Worm (Caenorhabditis elegans): Measurements from ENCODE around the gene lpd-9.

lpd-9 gene

ce11 chrV:10529600-10529999, 49.5 kb upstream of the lpd-9 start:
- no peak for TF ChIP-seq egl-27 (tag; optimal IDR thresholded peaks at IDR 0.05)
- no peak for TF ChIP-seq nhr-10 (tag; optimal IDR thresholded peaks at IDR 0.05)
- peak; percentile 22 for TF ChIP-seq fos-1 (tag; optimal IDR thresholded peaks at IDR 0.05)
- no peak for TF ChIP-seq nhr-25 (tag; optimal IDR thresholded peaks at IDR 0.05)

DNA sequence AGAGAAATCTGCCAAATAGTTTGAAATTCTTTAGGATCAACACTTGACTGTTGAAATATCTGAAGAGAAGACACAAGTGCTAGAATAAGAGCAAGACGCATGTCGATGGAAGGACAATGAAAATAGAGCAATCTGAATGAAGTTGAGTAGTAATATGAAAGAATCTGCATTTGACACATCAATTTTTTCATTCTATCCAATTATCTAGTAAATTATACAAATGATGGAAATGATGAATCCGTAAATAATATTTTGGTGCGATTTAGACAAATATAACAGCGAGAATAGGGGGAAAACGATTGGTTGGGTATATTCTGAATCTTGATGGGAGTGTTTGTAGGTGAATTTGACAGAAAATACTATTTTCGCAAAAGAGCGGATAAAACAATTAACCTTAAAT, 46.4 kb upstream of the lpd-9 start, which contains the start of gene txt-10:
TSS of gene txt-10 (minus strand) at position 101 of the 400 bp plus-strand sequence.
- no peak for TF ChIP-seq ama-1 (optimal IDR thresholded peaks at IDR 0.05)
- TF ChIP-seq sma-3 (GFP tag; optimal IDR thresholded peaks at IDR 0.05): no peak
- TF ChIP-seq alr-1 (tag; optimal IDR thresholded peaks at IDR 0.05): no peak
- no peak for TF ChIP-seq ZK546.5 (tag; optimal IDR thresholded peaks at IDR 0.05)
- no peak for TF ChIP-seq nhr-21 (tag; optimal IDR thresholded peaks at IDR 0.05)
- TF ChIP-seq fos-1 (tag; optimal IDR thresholded peaks at IDR 0.05): no peak
- TF ChIP-seq nhr-10 (tag; optimal IDR thresholded peaks at IDR 0.05): no peak
- no peak for TF ChIP-seq nhr-6 (tag; optimal IDR thresholded peaks at IDR 0.05)
- TF ChIP-seq gmeb-1 (tag; optimal IDR thresholded peaks at IDR 0.05): no peak
- TF ChIP-seq unc-55 (GFP tag; optimal IDR thresholded peaks at IDR 0.05): no peak
- TF ChIP-seq lin-11 (tag; optimal IDR thresholded peaks at IDR 0.05): no peak
- TF ChIP-seq mdl-1 (tag; optimal IDR thresholded peaks at IDR 0.05): no peak
- TF ChIP-seq F13H6.1 (tag; optimal IDR thresholded peaks at IDR 0.05): no peak
- TF ChIP-seq mbf-1 (tag; optimal IDR thresholded peaks at IDR 0.05): no peak
- no peak for TF ChIP-seq nhr-237 (tag; optimal IDR thresholded peaks at IDR 0.05)
- no peak for TF ChIP-seq zag-1 (tag; optimal IDR thresholded peaks at IDR 0.05)

- TF ChIP-seq nhr-12 (tag; optimal IDR thresholded peaks at IDR 0.05): no peak
- no peak for TF ChIP-seq blmp-1 (tag; optimal IDR thresholded peaks at IDR 0.05; ENCODE audit: insufficient read depth)
- TF ChIP-seq lsy-2 (tag; optimal IDR thresholded peaks at IDR 0.05): peak in 1 of 2 experiments; percentile 10
- peak; percentile 62 for TF ChIP-seq ama-1 (optimal IDR thresholded peaks at IDR 0.05)
- no peak for TF ChIP-seq gmeb-1 (tag; optimal IDR thresholded peaks at IDR 0.05)
- no peak for TF ChIP-seq ceh-82 (tag; optimal IDR thresholded peaks at IDR 0.05)
- TF ChIP-seq unc-62 (GFP tag; optimal IDR thresholded peaks at IDR 0.05): no peak
- peak; percentile 6 for TF ChIP-seq unc-55 (GFP tag; optimal IDR thresholded peaks at IDR 0.05)
- no peak for TF ChIP-seq sma-3 (GFP tag; optimal IDR thresholded peaks at IDR 0.05)
- TF ChIP-seq lin-13 (GFP tag; optimal IDR thresholded peaks at IDR 0.05): peak; percentile 28
- TF ChIP-seq nhr-23 (tag; optimal IDR thresholded peaks at IDR 0.05): no peak
- no peak for TF ChIP-seq egl-27 (tag; optimal IDR thresholded peaks at IDR 0.05)
- peak; percentile 41 for TF ChIP-seq C34F6.9 (tag; optimal IDR thresholded peaks at IDR 0.05)
- no peak for TF ChIP-seq snpc-4 (tag; optimal IDR thresholded peaks at IDR 0.05)
- peak; percentile 27 for TF ChIP-seq skn-1 (tag; optimal IDR thresholded peaks at IDR 0.05)
- peak; percentile 6 for TF ChIP-seq nhr-25 (tag; optimal IDR thresholded peaks at IDR 0.05)
- no peak for TF ChIP-seq unc-39 (tag; optimal IDR thresholded peaks at IDR 0.05)
- TF ChIP-seq sma-9 (GFP tag; optimal IDR thresholded peaks at IDR 0.05): no peak
- TF ChIP-seq sma-9 (tag; optimal IDR thresholded peaks at IDR 0.05): no peak
- TF ChIP-seq nhr-129 (tag; optimal IDR thresholded peaks at IDR 0.05): peak; percentile 41
- TF ChIP-seq alr-1 (tag; optimal IDR thresholded peaks at IDR 0.05): no peak
- no peak for TF ChIP-seq peb-1 (tag; optimal IDR thresholded peaks at IDR 0.05)
- peak in 1 of 2 experiments; percentile 12 for TF ChIP-seq mdl-1 (tag; optimal IDR thresholded peaks at IDR 0.05)
- no peak for TF ChIP-seq dmd-4 (tag; optimal IDR thresholded peaks at IDR 0.05)
- TF ChIP-seq F13H6.1 (tag; optimal IDR thresholded peaks at IDR 0.05): peak; percentile 28
- TF ChIP-seq mbf-1 (tag; optimal IDR thresholded peaks at IDR 0.05): no peak
- TF ChIP-seq ztf-4 (tag; optimal IDR thresholded peaks at IDR 0.05): peak; percentile 30
- no peak for TF ChIP-seq R02D3.7 (tag; optimal IDR thresholded peaks at IDR 0.05)
- TF ChIP-seq crh-2 (tag; optimal IDR thresholded peaks at IDR 0.05): peak; percentile 33
- no peak for TF ChIP-seq ztf-1 (GFP tag; conservative IDR thresholded peaks at IDR 0.05)
- TF ChIP-seq fos-1 (tag; optimal IDR thresholded peaks at IDR 0.05): peak; percentile 53
- TF ChIP-seq ZK546.5 (tag; optimal IDR thresholded peaks at IDR 0.05): no peak
Observed at ce11 chrV:10535325-10535724, 43.8 kb upstream of the lpd-9 start.

DNA sequence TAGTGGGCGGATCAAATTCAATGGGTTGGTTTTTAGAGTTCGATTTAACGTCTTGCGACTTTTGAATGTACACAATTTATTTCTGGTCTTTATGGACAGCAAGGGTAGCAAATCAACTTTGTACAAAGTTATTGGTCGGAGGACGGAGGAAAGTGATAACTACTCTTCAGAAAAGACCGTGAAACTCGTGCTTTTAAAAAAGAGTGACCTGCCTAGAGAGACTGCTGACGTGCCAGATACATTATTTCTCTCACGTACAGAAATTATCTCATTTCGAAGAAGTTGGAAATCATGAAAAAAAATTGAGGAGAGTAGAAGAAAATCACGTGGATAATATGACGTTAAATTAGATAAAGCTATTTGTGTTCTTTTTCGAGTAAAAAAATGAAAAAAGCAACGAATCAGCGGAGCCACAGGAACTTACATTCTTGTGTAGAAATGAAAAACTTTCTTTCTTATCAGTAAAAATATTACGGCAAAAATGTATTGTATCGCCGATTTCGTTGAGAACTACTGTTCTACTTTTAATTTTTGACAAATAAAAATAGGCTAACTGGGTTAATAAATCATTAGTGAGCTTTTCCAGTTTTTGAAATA, 42.9 kb upstream of the lpd-9 start, which contains the start of gene ppm-1.A:
TSS of gene ppm-1.A (minus strand) at position 294 of the 597 bp plus-strand sequence.
- TF ChIP-seq gmeb-1 (tag; optimal IDR thresholded peaks at IDR 0.05) (peak; percentile 52), mbf-1 (tag; optimal IDR thresholded peaks at IDR 0.05) (no peak), nhr-10 (tag; optimal IDR thresholded peaks at IDR 0.05) (no peak), lin-13 (GFP tag; optimal IDR thresholded peaks at IDR 0.05) (no peak), lsy-2 (tag; optimal IDR thresholded peaks at IDR 0.05) (peak in 1 of 2 experiments; percentile 1), ceh-82 (tag; optimal IDR thresholded peaks at IDR 0.05) (no peak), blmp-1 (tag; optimal IDR thresholded peaks at IDR 0.05; ENCODE audit: insufficient read depth) (peak; percentile 33), nhr-25 (tag; optimal IDR thresholded peaks at IDR 0.05) (peak; percentile 39), nhr-23 (tag; optimal IDR thresholded peaks at IDR 0.05) (no peak), mab-5 (tag; optimal IDR thresholded peaks at IDR 0.05) (no peak), mdl-1 (tag; optimal IDR thresholded peaks at IDR 0.05) (no peak), egl-27 (tag; optimal IDR thresholded peaks at IDR 0.05) (no peak), nhr-11 (tag; optimal IDR thresholded peaks at IDR 0.05) (no peak), ama-1 (optimal IDR thresholded peaks at IDR 0.05) (peak; percentile 14), fos-1 (tag; optimal IDR thresholded peaks at IDR 0.05) (peak; percentile 0), unc-62 (GFP tag; optimal IDR thresholded peaks at IDR 0.05) (no peak), nhr-237 (tag; optimal IDR thresholded peaks at IDR 0.05) (no peak), lin-11 (tag; optimal IDR thresholded peaks at IDR 0.05) (peak; percentile 10), sma-9 (GFP tag; optimal IDR thresholded peaks at IDR 0.05) (peak; percentile 1), sma-9 (tag; optimal IDR thresholded peaks at IDR 0.05) (no peak), nhr-129 (tag; optimal IDR thresholded peaks at IDR 0.05) (peak; percentile 46), Y55F3AM.14 (GFP tag; optimal IDR thresholded peaks at IDR 0.05) (no peak), unc-55 (GFP tag; optimal IDR thresholded peaks at IDR 0.05) (no peak), aly-2 (tag; optimal IDR thresholded peaks at IDR 0.05) (no peak), ztf-11 (tag; optimal IDR thresholded peaks at IDR 0.05) (no peak), ztf-1 (GFP tag; conservative IDR thresholded peaks at IDR 0.05) (no peak), sma-3 (GFP tag; optimal IDR thresholded peaks at IDR 0.05) (peak; percentile 1), crh-2 (tag; optimal IDR thresholded peaks at IDR 0.05) (peak; percentile 42), peb-1 (tag; optimal IDR thresholded peaks at IDR 0.05) (no peak)

Measured in whole organism, L2 larva.